Fruit fly (Drosophila melanogaster): ENCODE measurements around the gene CG11151.
A peak's percentile ranks its signal among the peaks of the same experiment; 100 is the strongest.

The CG11151 gene

DNA sequence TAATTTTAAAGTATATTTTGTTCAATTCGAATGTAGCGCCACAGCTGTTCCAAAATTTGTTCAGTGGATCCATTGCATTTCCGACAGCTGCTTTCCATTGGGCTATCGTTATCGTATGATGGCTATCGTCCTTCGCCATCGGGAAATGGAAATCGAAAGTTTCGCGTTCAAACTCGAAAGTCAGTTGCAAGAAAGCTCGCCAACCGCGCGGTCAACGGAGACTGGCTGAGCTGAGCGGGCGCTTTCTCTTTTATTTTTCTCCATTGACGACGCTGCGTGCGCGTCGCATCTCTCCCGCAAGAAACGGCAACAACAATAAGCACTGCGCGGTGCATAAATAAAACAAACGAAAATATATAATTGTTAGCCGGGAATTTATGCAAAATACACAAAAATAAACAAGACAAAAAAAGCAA lies 44.0 kb downstream of the CG11151 start, which contains the start of gene inaE (continued):
- TF ChIP-seq otp (GFP tag; IDR thresholded peaks at IDR 0.05) (no peak), Elba2 (GFP tag; optimal IDR thresholded peaks at IDR 0.05) (no peak), CG3847 (GFP tag; IDR thresholded peaks at IDR 0.05) (0 out of 2 replicates have a peak, but pooled peaks have one; percentile 22), CG17359 (tag; optimal IDR thresholded peaks at IDR 0.05) (no peak), HLH3B (GFP tag; IDR thresholded peaks at IDR 0.05) (no peak), YL-1 (GFP tag; optimal IDR thresholded peaks at IDR 0.05) (peak; percentile 4), CG1602 (GFP tag; optimal IDR thresholded peaks at IDR 0.05) (no peak), CG34376 (GFP tag; optimal IDR thresholded peaks at IDR 0.05) (no peak), ac (GFP tag; optimal IDR thresholded peaks at IDR 0.05) (no peak), insv (GFP tag; optimal IDR thresholded peaks at IDR 0.05) (no peak), ash1 (GFP tag; optimal IDR thresholded peaks at IDR 0.05) (no peak), CG4360 (GFP tag; IDR thresholded peaks at IDR 0.05) (peak; percentile 38; the same call in 1 of the 2 replicates), ttk (GFP tag; IDR thresholded peaks at IDR 0.05) (no peak), btn (GFP tag; optimal IDR thresholded peaks at IDR 0.05) (no peak), zfh1 (GFP tag; IDR thresholded peaks at IDR 0.05) (0 out of 3 replicates have a peak, but pooled peaks have one; percentile 37), tna (GFP tag; IDR thresholded peaks at IDR 0.05; ENCODE audit: partially characterized antibody) (peak; percentile 66), chn (GFP tag; optimal IDR thresholded peaks at IDR 0.05) (no peak), H2.0 (GFP tag; IDR thresholded peaks at IDR 0.05) (no peak), gcm (GFP tag; optimal IDR thresholded peaks at IDR 0.05) (no peak), mam (GFP tag; optimal IDR thresholded peaks at IDR 0.05) (no peak), Sry-δ (GFP tag; optimal IDR thresholded peaks at IDR 0.05) (peak; percentile 43), CG13287 (GFP tag; IDR thresholded peaks at IDR 0.05; ENCODE audit: partially characterized antibody) (peak; percentile 69), ind (GFP tag; optimal IDR thresholded peaks at IDR 0.05) (no peak), CG18619 (GFP tag; optimal IDR thresholded peaks at IDR 0.05) (no peak), mirr (GFP tag; optimal IDR thresholded peaks at IDR 0.05) (no peak), Neu2 (GFP tag; optimal IDR thresholded peaks at IDR 0.05; ENCODE audit: borderline replicate concordance) (no peak), CTCF (GFP tag; optimal IDR thresholded peaks at IDR 0.05) (peak; percentile 12), knrl (GFP tag; IDR thresholded peaks at IDR 0.05; ENCODE audit: partially characterized antibody) (peak; percentile 45; the same call in 1 of the 3 replicates), CG6175 (GFP tag; IDR thresholded peaks at IDR 0.05) (no peak), sug (tag; optimal IDR thresholded peaks at IDR 0.05) (peak; percentile 3), vvl (GFP tag; IDR thresholded peaks at IDR 0.05) (peak; percentile 60; the same call in 1 of the 2 replicates), CG7556 (GFP tag; optimal IDR thresholded peaks at IDR 0.05) (no peak), Opbp (GFP tag; IDR thresholded peaks at IDR 0.05; ENCODE audit: partially characterized antibody) (peak; percentile 77; the same call in 2 of the 3 replicates), cato (GFP tag; optimal IDR thresholded peaks at IDR 0.05; ENCODE audit: borderline replicate concordance) (no peak), CG43689 (GFP tag; IDR thresholded peaks at IDR 0.05) (no peak), CG7987 (GFP tag; optimal IDR thresholded peaks at IDR 0.05) (peak; percentile 24), CG10565 (GFP tag; optimal IDR thresholded peaks at IDR 0.05) (no peak), CG12104 (GFP tag; optimal IDR thresholded peaks at IDR 0.05) (no peak), gro (GFP tag; optimal IDR thresholded peaks at IDR 0.05) (peak; percentile 38), trh (GFP tag; optimal IDR thresholded peaks at IDR 0.05) (no peak), repo (GFP tag; optimal IDR thresholded peaks at IDR 0.05) (no peak), CG13424 (tag; optimal IDR thresholded peaks at IDR 0.05) (no peak), Atf-2 (GFP tag; optimal IDR thresholded peaks at IDR 0.05) (no peak), CG7357 (GFP tag; IDR thresholded peaks at IDR 0.05) (peak; percentile 93), yki (optimal IDR thresholded peaks at IDR 0.05) (no peak), Hr51 (GFP tag; optimal IDR thresholded peaks at IDR 0.05) (no peak), CG7928 (GFP tag; optimal IDR thresholded peaks at IDR 0.05) (no peak), Drgx (GFP tag; IDR thresholded peaks at IDR 0.05) (no peak), hb (GFP tag; IDR thresholded peaks at IDR 0.05; ENCODE audit: partially characterized antibody) (peak; percentile 29; the same call in 1 of the 3 replicates), tap (tag; optimal IDR thresholded peaks at IDR 0.05) (no peak), CG14710 (tag; optimal IDR thresholded peaks at IDR 0.05) (peak; percentile 88), CG17802 (tag; optimal IDR thresholded peaks at IDR 0.05) (peak; percentile 50)
